Fruit fly (Drosophila melanogaster) whole organism, embryonic: ENCODE data around the gene Rab39.

Source experiments
- B-H1 ChIP-seq: fragments of 200-800 bp; sonication (Bioruptor generic); IDR thresholded peaks from 3 replicates; pipeline ENCODE4 v1.3.6; 2022; ENCODE audit warnings: missing biosample characterization, missing genetic modification characterization
- B-H2 ChIP-seq: fragments of 200-800 bp; sonication (Bioruptor generic); optimal IDR thresholded peaks from 2 replicates; lab custom pipeline; 2018; ENCODE audit warnings: missing biosample characterization, mild to moderate bottlenecking, missing genetic modification characterization
- Blimp-1 ChIP-seq: fragments of 200-800 bp; sonication (Bioruptor generic); optimal IDR thresholded peaks from 3 replicates; lab custom pipeline; 2018; ENCODE audit warnings: missing biosample characterization, missing genetic modification characterization, mild to moderate bottlenecking, moderate library complexity, missing genetic modification reagents
- CG10147 ChIP-seq: fragments of 200-800 bp; sonication (Bioruptor generic); optimal IDR thresholded peaks from 2 replicates; lab custom pipeline; 2019; ENCODE audit warnings: missing biosample characterization, mild to moderate bottlenecking, missing genetic modification characterization, moderate library complexity
- CG11695 ChIP-seq: fragments of 200-800 bp; sonication (Bioruptor generic); IDR thresholded peaks from 3 replicates; pipeline ENCODE4 v1.3.6; 2022; ENCODE audit warnings: missing biosample characterization, missing genetic modification characterization
- CG11723 ChIP-seq: fragments of 200-800 bp; sonication (Bioruptor generic); optimal IDR thresholded peaks from 2 replicates; lab custom pipeline; 2017; ENCODE audit warnings: missing biosample characterization, mild to moderate bottlenecking, missing genetic modification characterization
- CG12219 ChIP-seq: fragments of 200-800 bp; sonication (Bioruptor generic); optimal IDR thresholded peaks from 3 replicates; lab custom pipeline; 2018; ENCODE audit warnings: missing biosample characterization, mild to moderate bottlenecking, missing genetic modification characterization
- CG1233 ChIP-seq: fragments of 200-800 bp; sonication (Bioruptor generic); optimal IDR thresholded peaks from 4 replicates; lab custom pipeline; 2018; ENCODE audit warnings: missing biosample characterization, mild to moderate bottlenecking, missing genetic modification characterization
- CG13424 ChIP-seq: fragments of 200-800 bp; sonication (Bioruptor generic); optimal IDR thresholded peaks from 2 replicates; lab custom pipeline; 2019; ENCODE audit warnings: missing biosample characterization, mild to moderate bottlenecking, missing genetic modification characterization, moderate library complexity
- CG14860 ChIP-seq: fragments of 200-800 bp; sonication (Bioruptor generic); IDR thresholded peaks from 3 replicates; pipeline ENCODE4 v1.3.6; 2022; ENCODE audit warnings: missing biosample characterization, missing genetic modification characterization; ENCODE audit not compliant: partially characterized antibody
- CG17802 ChIP-seq: fragments of 200-800 bp; sonication (Bioruptor generic); optimal IDR thresholded peaks from 2 replicates; lab custom pipeline; 2018; ENCODE audit warnings: missing biosample characterization, mild to moderate bottlenecking, missing genetic modification characterization, moderate library complexity
- CG18476 ChIP-seq: fragments of 200-800 bp; sonication (Bioruptor generic); optimal IDR thresholded peaks from 2 replicates; lab custom pipeline; 2016; ENCODE audit warnings: missing biosample characterization, mild to moderate bottlenecking, missing genetic modification characterization
- CG18619 ChIP-seq: fragments of 200-800 bp; sonication (Bioruptor generic); optimal IDR thresholded peaks from 3 replicates; lab custom pipeline; 2017; ENCODE audit warnings: missing biosample characterization, mild to moderate bottlenecking, missing genetic modification characterization
- CG4282 ChIP-seq: fragments of 200-800 bp; sonication (Bioruptor generic); optimal IDR thresholded peaks from 2 replicates; lab custom pipeline; 2016; ENCODE audit warnings: missing biosample characterization, missing genetic modification characterization
- CG4360 ChIP-seq: fragments of 200-800 bp; sonication (Bioruptor generic); IDR thresholded peaks from 2 replicates; pipeline ENCODE4 v1.3.6; 2022; ENCODE audit warnings: missing biosample characterization, missing genetic modification characterization
- CG4404 ChIP-seq: fragments of 200-800 bp; sonication (Bioruptor generic); IDR thresholded peaks from 2 replicates; pipeline ENCODE4 v1.3.6; 2022; ENCODE audit warnings: missing biosample characterization, missing genetic modification characterization
- CG7745 ChIP-seq: fragments of 200-800 bp; sonication (Bioruptor generic); optimal IDR thresholded peaks from 2 replicates; lab custom pipeline; 2018; ENCODE audit warnings: missing biosample characterization, mild to moderate bottlenecking, missing genetic modification characterization, moderate library complexity
- CG9797 ChIP-seq: fragments of 200-800 bp; sonication (Bioruptor generic); optimal IDR thresholded peaks from 3 replicates; lab custom pipeline; 2018; ENCODE audit warnings: missing biosample characterization, mild to moderate bottlenecking, missing genetic modification characterization
- CTCF ChIP-seq: fragments of 200-800 bp; sonication (Bioruptor generic); optimal IDR thresholded peaks from 2 replicates; lab custom pipeline; 2017; ENCODE audit warnings: missing biosample characterization, mild to moderate bottlenecking, missing genetic modification characterization, moderate library complexity
- Dip2 ChIP-seq: fragments of 200-800 bp; sonication (Bioruptor generic); IDR thresholded peaks from 2 replicates; pipeline ENCODE4 v1.3.6; 2022; ENCODE audit warnings: missing biosample characterization, missing genetic modification characterization
- Dref ChIP-seq: fragments of 200-800 bp; sonication (Bioruptor generic); IDR thresholded peaks from 2 replicates; pipeline ENCODE4 v1.3.6; 2022; ENCODE audit warnings: missing biosample characterization, missing genetic modification characterization
- Fer1 ChIP-seq: fragments of 200-800 bp; sonication (Bioruptor generic); optimal IDR thresholded peaks from 2 replicates; lab custom pipeline; 2017; ENCODE audit warnings: missing biosample characterization, mild to moderate bottlenecking, missing genetic modification characterization
- HHEX ChIP-seq: fragments of 200-800 bp; sonication (Bioruptor generic); optimal IDR thresholded peaks from 3 replicates; lab custom pipeline; 2017; ENCODE audit warnings: missing biosample characterization, mild to moderate bottlenecking, missing genetic modification characterization, missing genetic modification reagents
- Hand ChIP-seq: fragments of 200-800 bp; sonication (Bioruptor generic); optimal IDR thresholded peaks from 2 replicates; lab custom pipeline; 2017; ENCODE audit warnings: mild to moderate bottlenecking, missing biosample characterization, missing genetic modification reagents, missing genetic modification characterization
- HmgD ChIP-seq: fragments of 200-800 bp; sonication (Bioruptor generic); optimal IDR thresholded peaks from 3 replicates; lab custom pipeline; 2016; ENCODE audit warnings: missing biosample characterization, missing genetic modification characterization
- Hr3 ChIP-seq: fragments of 200-800 bp; sonication (Bioruptor generic); optimal IDR thresholded peaks from 3 replicates; lab custom pipeline; 2016; ENCODE audit warnings: missing biosample characterization, missing genetic modification characterization
- Nf-YC ChIP-seq: fragments of 200-800 bp; optimal IDR thresholded peaks from 3 replicates; lab custom pipeline; 2019; ENCODE audit warnings: missing biosample characterization, mild to moderate bottlenecking, missing genetic modification characterization, moderate library complexity
- Oli ChIP-seq: fragments of 200-800 bp; sonication (Bioruptor generic); optimal IDR thresholded peaks from 2 replicates; lab custom pipeline; 2018; ENCODE audit warnings: missing biosample characterization, mild to moderate bottlenecking, missing genetic modification characterization, moderate library complexity
- Pdp1 ChIP-seq, 2 experiments: fragments of 200-800 bp; sonication (Bioruptor generic); optimal IDR thresholded peaks; 3 replicates each; lab custom pipeline; 2016; ENCODE audit warnings: missing biosample characterization in 2 of 2, missing genetic modification characterization in 2 of 2, mild to moderate bottlenecking in 1 of 2, moderate library complexity in 1 of 2
- Ravus ChIP-seq: fragments of 200-800 bp; sonication (Bioruptor generic); IDR thresholded peaks from 2 replicates; pipeline ENCODE4 v1.3.6; 2022; ENCODE audit warnings: missing biosample characterization, missing genetic modification characterization
- Scr ChIP-seq: fragments of 200-800 bp; sonication (Bioruptor generic); IDR thresholded peaks from 2 replicates; pipeline ENCODE4 v1.3.6; 2022; ENCODE audit warnings: missing biosample characterization, missing genetic modification characterization; ENCODE audit not compliant: partially characterized antibody
- Spps ChIP-seq: fragments of 200-800 bp; sonication (Bioruptor generic); optimal IDR thresholded peaks from 2 replicates; lab custom pipeline; 2018; ENCODE audit warnings: missing biosample characterization, mild to moderate bottlenecking, missing genetic modification characterization
- Trl ChIP-seq, 3 experiments: fragments of >200 bp in 2 of 3; fragments of 200-800 bp in 1 of 3; sonication (Bioruptor generic) in 1 of 3; optimal IDR thresholded peaks; 2 replicates in 1 of 3; 3 replicates in 2 of 3; lab custom pipeline; 2016 to 2017; ENCODE audit warnings: missing biosample characterization in 1 of 3, missing genetic modification characterization in 1 of 3
- YL-1 ChIP-seq: fragments of 200-800 bp; sonication (Bioruptor generic); optimal IDR thresholded peaks from 3 replicates; lab custom pipeline; 2017; ENCODE audit warnings: missing biosample characterization, mild to moderate bottlenecking, missing genetic modification characterization
- abd-A ChIP-seq: fragments of 200-800 bp; sonication (Bioruptor generic); optimal IDR thresholded peaks from 3 replicates; lab custom pipeline; 2019; ENCODE audit warnings: missing biosample characterization, mild to moderate bottlenecking, missing genetic modification characterization, moderate library complexity
- bbx ChIP-seq: fragments of 200-800 bp; sonication (Bioruptor generic); IDR thresholded peaks from 2 replicates; pipeline ENCODE4 v1.3.6; 2022; ENCODE audit warnings: missing biosample characterization, missing genetic modification characterization; ENCODE audit not compliant: partially characterized antibody
- dimm ChIP-seq: fragments of 200-800 bp; sonication (Bioruptor generic); IDR thresholded peaks from 2 replicates; pipeline ENCODE4 v1.3.6; 2022; ENCODE audit warnings: missing biosample characterization, missing genetic modification characterization
- dysf ChIP-seq: fragments of 200-800 bp; sonication (Bioruptor generic); IDR thresholded peaks from 3 replicates; pipeline ENCODE4 v1.3.6; 2022; ENCODE audit warnings: missing biosample characterization, missing genetic modification characterization
- emc ChIP-seq: fragments of 200-800 bp; sonication (Bioruptor generic); optimal IDR thresholded peaks from 2 replicates; lab custom pipeline; 2016; ENCODE audit warnings: missing biosample characterization, missing genetic modification characterization
- kah ChIP-seq: fragments of 200-800 bp; sonication (Bioruptor generic); optimal IDR thresholded peaks from 2 replicates; lab custom pipeline; 2018; ENCODE audit warnings: missing biosample characterization, mild to moderate bottlenecking, missing genetic modification characterization
- org-1 ChIP-seq: fragments of 200-800 bp; sonication (Bioruptor generic); optimal IDR thresholded peaks from 2 replicates; lab custom pipeline; 2017; ENCODE audit warnings: missing biosample characterization, missing genetic modification characterization
- phol ChIP-seq: fragments of 200-800 bp; sonication (Bioruptor generic); optimal IDR thresholded peaks from 3 replicates; lab custom pipeline; 2018; ENCODE audit warnings: missing biosample characterization, mild to moderate bottlenecking, missing genetic modification characterization, moderate library complexity
- pros ChIP-seq: fragments of 200-800 bp; sonication (Bioruptor generic); optimal IDR thresholded peaks from 3 replicates; lab custom pipeline; 2019; ENCODE audit warnings: missing biosample characterization, mild to moderate bottlenecking, missing genetic modification characterization, moderate library complexity
- ro ChIP-seq: fragments of 200-800 bp; sonication (Bioruptor generic); IDR thresholded peaks from 2 replicates; pipeline ENCODE4 v1.3.6; 2022; ENCODE audit warnings: missing biosample characterization, missing genetic modification characterization
- schlank ChIP-seq: fragments of 200-800 bp; sonication (Bioruptor generic); optimal IDR thresholded peaks from 2 replicates; lab custom pipeline; 2018; ENCODE audit warnings: missing biosample characterization, mild to moderate bottlenecking, missing genetic modification characterization
- sima ChIP-seq: fragments of 200-800 bp; sonication (Bioruptor generic); optimal IDR thresholded peaks from 2 replicates; lab custom pipeline; 2016; ENCODE audit warnings: missing biosample characterization, missing genetic modification characterization
- tna ChIP-seq: fragments of 200-800 bp; sonication (Bioruptor generic); IDR thresholded peaks from 2 replicates; pipeline ENCODE4 v1.3.6; 2022; ENCODE audit warnings: missing biosample characterization, missing genetic modification characterization; ENCODE audit not compliant: partially characterized antibody
- twi ChIP-seq: fragments of 200-800 bp; optimal IDR thresholded peaks from 2 replicates; lab custom pipeline; 2019; ENCODE audit warnings: missing biosample characterization, mild to moderate bottlenecking, missing genetic modification characterization, moderate library complexity
- vnd ChIP-seq: fragments of 200-800 bp; sonication (Bioruptor generic); IDR thresholded peaks from 3 replicates; pipeline ENCODE4 v1.3.6; 2022; ENCODE audit warnings: missing biosample characterization, missing genetic modification characterization; ENCODE audit not compliant: partially characterized antibody

Rab39 gene

dm6 chrX:7700239-7700793 lies 34.4 kb upstream of the Rab39 start (continued):
- peak; percentile 93 for TF ChIP-seq Oli (tag; lab: Kevin White, UChicago)
- TF ChIP-seq schlank (tag; lab: Kevin White, UChicago): peak; percentile 87
- TF ChIP-seq CG4360 (GFP tag; lab: Robert Waterston, UW): no peak
- TF ChIP-seq CG18476 (GFP tag; lab: Kevin White, UChicago): peak; percentile 86
- peak; percentile 85 for TF ChIP-seq kah (GFP tag; lab: Kevin White, UChicago)
- peak; percentile 92 for TF ChIP-seq CG13424 (tag; lab: Kevin White, UChicago)
- TF ChIP-seq CG1233 (GFP tag; lab: Kevin White, UChicago): peak; percentile 89
- peak; percentile 88 for TF ChIP-seq dimm (GFP tag; lab: Robert Waterston, UW)
- TF ChIP-seq CG12219 (GFP tag; lab: Kevin White, UChicago): peak; percentile 94
- TF ChIP-seq vnd (GFP tag; lab: Robert Waterston, UW): no peak
- TF ChIP-seq B-H2 (GFP tag; lab: Kevin White, UChicago): peak; percentile 95
- peak; percentile 83 for TF ChIP-seq CG10147 (GFP tag; lab: Kevin White, UChicago)
- peak; percentile 88 for TF ChIP-seq B-H1 (GFP tag; lab: Robert Waterston, UW)
- TF ChIP-seq Blimp-1: peak; percentile 85
- peak; percentile 78 for TF ChIP-seq CG4404 (GFP tag; lab: Robert Waterston, UW)
- peak; percentile 82 for TF ChIP-seq Hand
- TF ChIP-seq dysf (GFP tag; lab: Robert Waterston, UW): peak; percentile 96
- no peak for TF ChIP-seq Trl (optimal IDR thresholded peaks at IDR 0.05; lab: Kevin White, UChicago)
- peak; percentile 75 for TF ChIP-seq Trl (GFP tag; optimal IDR thresholded peaks at IDR 0.05; lab: Kevin White, UChicago)
- TF ChIP-seq CTCF: peak; percentile 46
- peak; percentile 25 for TF ChIP-seq Spps
- TF ChIP-seq Dref (GFP tag; lab: Robert Waterston, UW): no peak
- no peak for TF ChIP-seq CG14860
- no peak for TF ChIP-seq Scr (GFP tag; lab: Robert Waterston, UW)
- TF ChIP-seq Hr3 (GFP tag; lab: Kevin White, UChicago): peak; percentile 83
- TF ChIP-seq phol (tag; lab: Kevin White, UChicago): peak; percentile 89
- peak; percentile 89 for TF ChIP-seq CG4282 (GFP tag; lab: Kevin White, UChicago)
- peak; percentile 85 for TF ChIP-seq org-1 (GFP tag; lab: Kevin White, UChicago)
- peak; percentile 72 for TF ChIP-seq CG17802 (tag; lab: Kevin White, UChicago)
- TF ChIP-seq pros (GFP tag; lab: Kevin White, UChicago): no peak
- TF ChIP-seq sima: peak; percentile 24
- peak; percentile 92 for TF ChIP-seq HHEX
- peak; percentile 89 for TF ChIP-seq CG11695 (GFP tag; lab: Robert Waterston, UW)
- no peak for TF ChIP-seq CG7745 (tag; lab: Kevin White, UChicago)
- TF ChIP-seq abd-A (tag; lab: Kevin White, UChicago): peak; percentile 36
- TF ChIP-seq Pdp1 (GFP tag; optimal IDR thresholded peaks at IDR 0.05; lab: Kevin White, UChicago): peak; percentile 79 to 83
- TF ChIP-seq Fer1 (GFP tag; lab: Kevin White, UChicago): peak; percentile 91
- TF ChIP-seq CG18619 (GFP tag; lab: Kevin White, UChicago): peak; percentile 90
- peak; percentile 86 for TF ChIP-seq HmgD (GFP tag; lab: Kevin White, UChicago)
- peak; percentile 84 for TF ChIP-seq emc (GFP tag; lab: Kevin White, UChicago)
- TF ChIP-seq Dip2 (GFP tag; lab: Robert Waterston, UW): peak; percentile 23; the same call in 1 of the 2 replicates
- peak; percentile 76 for TF ChIP-seq Nf-YC (tag; lab: Kevin White, UChicago)
- peak; percentile 88 for TF ChIP-seq ro (GFP tag; lab: Robert Waterston, UW)
- no peak for TF ChIP-seq CG9797 (GFP tag; lab: Kevin White, UChicago)
- peak; percentile 83 for TF ChIP-seq CG11723 (GFP tag; lab: Kevin White, UChicago)
- TF ChIP-seq twi (tag; lab: Kevin White, UChicago): peak; percentile 77
- peak; percentile 14 for TF ChIP-seq YL-1 (GFP tag; lab: Kevin White, UChicago)
- no peak for TF ChIP-seq tna
- TF ChIP-seq bbx (GFP tag; lab: Robert Waterston, UW): no peak
- peak; percentile 86 for TF ChIP-seq Ravus
